Fruit fly (Drosophila melanogaster) whole organism, wandering third instar larva: ENCODE results near the gene Uros1.

Experiments
- Abd-B ChIP-seq: fragments of >200 bp; optimal IDR thresholded peaks from 2 replicates; lab custom pipeline; 2017; ENCODE audit warnings: missing biosample characterization, missing genetic modification characterization
- CG32264 ChIP-seq: fragments of 200-800 bp; sonication (Bioruptor generic); optimal IDR thresholded peaks from 2 replicates; lab custom pipeline; 2016; ENCODE audit warnings: missing biosample characterization, missing genetic modification characterization
- CG9705 ChIP-seq: fragments of 200-800 bp; sonication (Bioruptor generic); optimal IDR thresholded peaks from 2 replicates; lab custom pipeline; 2018; ENCODE audit warnings: missing biosample characterization, mild to moderate bottlenecking, missing genetic modification characterization
- CrebA ChIP-seq: fragments of 200-800 bp; sonication (Bioruptor generic); optimal IDR thresholded peaks from 2 replicates; lab custom pipeline; 2016; ENCODE audit warnings: missing biosample characterization, mild to moderate bottlenecking, missing genetic modification characterization, borderline replicate concordance
- Dfd ChIP-seq: fragments of >200 bp; optimal IDR thresholded peaks from 2 replicates; lab custom pipeline; 2017; ENCODE audit warnings: missing biosample characterization, missing genetic modification characterization
- Dif ChIP-seq: fragments of 200-275, 200-300 bp; sonication (Bioruptor generic); optimal IDR thresholded peaks from 2 replicates; lab custom pipeline; 2018; ENCODE audit warnings: missing biosample characterization, missing genetic modification characterization; ENCODE audit not compliant: partially characterized antibody
- GATAd ChIP-seq: sonication (Bioruptor generic); optimal IDR thresholded peaks from 2 replicates; lab custom pipeline; 2016; ENCODE audit warnings: missing biosample characterization, missing genetic modification characterization
- HLH106 ChIP-seq: fragments of 200-800 bp; optimal IDR thresholded peaks from 3 replicates; lab custom pipeline; 2019; ENCODE audit warnings: missing biosample characterization, mild to moderate bottlenecking, missing genetic modification characterization, moderate library complexity
- Hnf4 ChIP-seq: fragments of 200-800 bp; sonication (Bioruptor generic); optimal IDR thresholded peaks from 2 replicates; lab custom pipeline; 2016; ENCODE audit warnings: missing biosample characterization, mild to moderate bottlenecking, missing genetic modification characterization
- Hr78 ChIP-seq: fragments of >200 bp; optimal IDR thresholded peaks from 2 replicates; lab custom pipeline; 2017; ENCODE audit warnings: missing biosample characterization, missing genetic modification characterization
- Hr83 ChIP-seq: fragments of 200-300 bp; sonication (Bioruptor generic); optimal IDR thresholded peaks from 2 replicates; lab custom pipeline; 2016; ENCODE audit warnings: missing biosample characterization, mild to moderate bottlenecking, missing genetic modification characterization, moderate library complexity; ENCODE audit not compliant: poor library complexity, severe bottlenecking
- Jra ChIP-seq: sonication (Bioruptor generic); optimal IDR thresholded peaks from 2 replicates; lab custom pipeline; 2016; ENCODE audit warnings: missing biosample characterization, missing genetic modification characterization
- Mio ChIP-seq: sonication (Bioruptor generic); optimal IDR thresholded peaks from 2 replicates; lab custom pipeline; 2016; ENCODE audit warnings: missing biosample characterization, missing genetic modification characterization
- Myc ChIP-seq: fragments of >200 bp; optimal IDR thresholded peaks from 2 replicates; lab custom pipeline; 2017
- N ChIP-seq: fragments of >200 bp; optimal IDR thresholded peaks from 2 replicates; lab custom pipeline; 2018; ENCODE audit warnings: missing biosample characterization, missing external identifiers, missing genetic modification characterization
- OdsH ChIP-seq: fragments of 200-800 bp; sonication (Bioruptor generic); optimal IDR thresholded peaks from 2 replicates; lab custom pipeline; 2016; ENCODE audit warnings: missing biosample characterization, mild to moderate bottlenecking, missing genetic modification characterization
- Rel ChIP-seq, 2 experiments: fragments of 200-800 bp; sonication (Bioruptor generic) in 1 of 2; optimal IDR thresholded peaks; 2 replicates in 1 of 2; 3 replicates in 1 of 2; lab custom pipeline; 2016 to 2019; ENCODE audit warnings: mild to moderate bottlenecking in 2 of 2, missing biosample characterization in 2 of 2, missing genetic modification characterization in 2 of 2, moderate library complexity in 1 of 2
- Sp1 ChIP-seq: fragments of 200-800 bp; sonication (Bioruptor generic); optimal IDR thresholded peaks from 3 replicates; lab custom pipeline; 2019; ENCODE audit warnings: missing biosample characterization, mild to moderate bottlenecking, missing genetic modification characterization, moderate library complexity
- Vsx2 ChIP-seq: fragments of 200-300, 225-300 bp; sonication (Bioruptor generic); optimal IDR thresholded peaks from 2 replicates; lab custom pipeline; 2018; ENCODE audit warnings: missing biosample characterization, missing genetic modification characterization; ENCODE audit not compliant: partially characterized antibody
- br ChIP-seq: fragments of 200-800 bp; sonication (Bioruptor generic); optimal IDR thresholded peaks from 2 replicates; lab custom pipeline; 2016; ENCODE audit warnings: missing biosample characterization, missing genetic modification characterization
- brk ChIP-seq: fragments of 200-800 bp; sonication (Bioruptor generic); optimal IDR thresholded peaks from 2 replicates; lab custom pipeline; 2016; ENCODE audit warnings: missing biosample characterization, mild to moderate bottlenecking, missing genetic modification characterization
- dl ChIP-seq, 2 experiments: fragments of 175-275, 200-275 bp in 1 of 2; fragments of 200-275 bp in 1 of 2; sonication (Bioruptor generic); optimal IDR thresholded peaks; lab custom pipeline; 2018; ENCODE audit warnings: mild to moderate bottlenecking in 2 of 2, missing biosample characterization in 2 of 2, missing genetic modification characterization in 2 of 2, moderate library complexity in 2 of 2; ENCODE audit not compliant: partially characterized antibody in 2 of 2, insufficient read depth in 1 of 2
- dmrt93B ChIP-seq: fragments of 200-800 bp; sonication (Bioruptor generic); optimal IDR thresholded peaks from 2 replicates; lab custom pipeline; 2018; ENCODE audit warnings: missing biosample characterization, mild to moderate bottlenecking, missing genetic modification characterization
- dsf ChIP-seq: sonication (Bioruptor generic); optimal IDR thresholded peaks from 2 replicates; lab custom pipeline; 2016; ENCODE audit warnings: missing biosample characterization, missing genetic modification characterization, borderline replicate concordance
- ey ChIP-seq: fragments of 200-800 bp; sonication (Bioruptor generic); optimal IDR thresholded peaks from 2 replicates; lab custom pipeline; 2016; ENCODE audit warnings: missing biosample characterization, missing genetic modification characterization
- foxo ChIP-seq, 2 experiments: fragments of 200-800 bp; sonication (Bioruptor generic); optimal IDR thresholded peaks; 2 replicates in 1 of 2; 3 replicates in 1 of 2; lab custom pipeline; 2016 to 2017; ENCODE audit warnings: missing biosample characterization in 2 of 2, missing genetic modification characterization in 2 of 2
- fru ChIP-seq: fragments of 200-800 bp; sonication (Bioruptor generic); optimal IDR thresholded peaks from 3 replicates; lab custom pipeline; 2016; ENCODE audit warnings: missing biosample characterization, mild to moderate bottlenecking, missing genetic modification characterization
- h ChIP-seq: fragments of 200-800 bp; sonication (Bioruptor generic); optimal IDR thresholded peaks from 3 replicates; lab custom pipeline; 2016; ENCODE audit warnings: missing biosample characterization, mild to moderate bottlenecking, missing genetic modification characterization
- jim ChIP-seq: fragments of 175-275, 200-325 bp; sonication (Bioruptor generic); optimal IDR thresholded peaks from 2 replicates; lab custom pipeline; 2016; ENCODE audit warnings: missing biosample characterization, mild to moderate bottlenecking, missing genetic modification characterization
- lola ChIP-seq: fragments of >200 bp; optimal IDR thresholded peaks from 2 replicates; lab custom pipeline; 2017; ENCODE audit warnings: missing biosample characterization, missing genetic modification characterization
- pan ChIP-seq: fragments of >200 bp; optimal IDR thresholded peaks from 2 replicates; lab custom pipeline; 2017
- psq ChIP-seq: fragments of 200-800 bp; sonication (Bioruptor generic); optimal IDR thresholded peaks from 3 replicates; lab custom pipeline; 2017; ENCODE audit warnings: missing biosample characterization, mild to moderate bottlenecking, missing genetic modification characterization, moderate library complexity
- rgr ChIP-seq: fragments of 200-800 bp; sonication (Bioruptor generic); optimal IDR thresholded peaks from 3 replicates; lab custom pipeline; 2016; ENCODE audit warnings: missing biosample characterization, mild to moderate bottlenecking, missing genetic modification characterization
- sage ChIP-seq: fragments of 200-800 bp; sonication (Bioruptor generic); optimal IDR thresholded peaks from 2 replicates; lab custom pipeline; 2016; ENCODE audit warnings: missing biosample characterization, mild to moderate bottlenecking, missing genetic modification characterization
- sv ChIP-seq: fragments of 200-800 bp; sonication (Bioruptor generic); optimal IDR thresholded peaks from 3 replicates; lab custom pipeline; 2016; ENCODE audit warnings: missing biosample characterization, missing genetic modification characterization
- tai ChIP-seq: sonication (Bioruptor generic); optimal IDR thresholded peaks from 2 replicates; lab custom pipeline; 2016; ENCODE audit warnings: missing biosample characterization, missing genetic modification characterization
- woc ChIP-seq: sonication (Bioruptor generic); optimal IDR thresholded peaks from 2 replicates; lab custom pipeline; 2016; ENCODE audit warnings: missing biosample characterization, mild to moderate bottlenecking, missing genetic modification characterization

The Uros1 gene

dm6 chrX:8894315-8895017 is 5.6 kb downstream of the Uros1 start (continued):
- peak; percentile 11 for TF ChIP-seq CG9705 (GFP tag; lab: Kevin White, UChicago)
- TF ChIP-seq CrebA, result peak; percentile 31
- TF ChIP-seq br (GFP tag; lab: Kevin White, UChicago), result peak; percentile 83

dm6 chrX:8893378-8893912 is 6.6 kb downstream of the Uros1 start:
- no peak for TF ChIP-seq Rel (GFP tag; optimal IDR thresholded peaks at IDR 0.05; lab: Kevin White, UChicago)
- peak; percentile 13 for TF ChIP-seq Rel (tag; optimal IDR thresholded peaks at IDR 0.05; lab: Kevin White, UChicago)
- TF ChIP-seq Mio (GFP tag; lab: Kevin White, UChicago), result no peak

DNA sequence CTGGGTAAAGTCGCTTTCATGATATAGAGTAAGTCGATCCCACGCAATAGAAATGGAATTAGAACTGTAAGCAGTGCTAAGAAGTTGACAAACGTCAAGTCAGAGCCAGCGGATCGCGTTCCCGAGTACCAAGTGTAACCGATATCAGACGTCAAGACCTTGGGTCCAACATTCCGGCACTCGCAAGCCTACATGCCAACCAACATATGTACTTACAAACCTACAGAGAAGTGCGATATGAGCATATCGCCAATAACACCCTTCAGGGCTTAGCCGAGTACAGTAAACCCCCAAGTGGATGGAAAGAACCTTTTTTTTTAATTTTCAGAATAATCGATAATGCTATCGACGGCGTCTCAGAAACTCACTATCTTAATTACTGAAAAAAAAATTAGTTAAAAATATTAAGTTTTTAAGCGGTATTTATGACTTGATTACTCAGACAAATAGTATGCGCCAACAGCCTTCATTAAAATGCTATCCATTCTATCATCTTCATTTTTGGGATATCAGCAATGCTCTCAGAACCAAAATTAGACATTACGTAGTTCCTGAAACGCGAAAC is 7.5 kb downstream of the Uros1 start:
- TF ChIP-seq rgr (GFP tag; lab: Kevin White, UChicago) (peak; percentile 14), foxo (GFP tag; optimal IDR thresholded peaks at IDR 0.05; lab: Kevin White, UChicago) (peak in 1 of 2 experiments; percentile 9), fru (GFP tag; lab: Kevin White, UChicago) (peak; percentile 29), sv (GFP tag; lab: Kevin White, UChicago) (peak; percentile 13), woc (GFP tag; lab: Kevin White, UChicago) (no peak), ey (GFP tag; lab: Kevin White, UChicago) (no peak), lola (no peak), psq (GFP tag; lab: Kevin White, UChicago) (no peak), tai (GFP tag; lab: Kevin White, UChicago) (no peak), CG32264 (GFP tag; lab: Kevin White, UChicago) (no peak), dmrt93B (GFP tag; lab: Kevin White, UChicago) (no peak), h (GFP tag; lab: Kevin White, UChicago) (peak; percentile 28), Hnf4 (peak; percentile 30), dl (GFP tag; optimal IDR thresholded peaks at IDR 0.05; lab: Kevin White, UChicago; ENCODE audit: insufficient read depth in 1 of 2, partially characterized antibody in 2 of 2) (no peak), Dfd (GFP tag; lab: Kevin White, UChicago) (no peak)

- TF ChIP-seq Myc (no peak), foxo (GFP tag; optimal IDR thresholded peaks at IDR 0.05; lab: Kevin White, UChicago) (peak in 1 of 2 experiments; percentile 42), psq (GFP tag; lab: Kevin White, UChicago) (peak; percentile 62), Abd-B (no peak), fru (GFP tag; lab: Kevin White, UChicago) (peak; percentile 72), h (GFP tag; lab: Kevin White, UChicago) (peak; percentile 32), Dfd (GFP tag; lab: Kevin White, UChicago) (no peak), CG9705 (GFP tag; lab: Kevin White, UChicago) (no peak), Sp1 (GFP tag; lab: Kevin White, UChicago) (no peak), Hr78 (no peak), GATAd (GFP tag; lab: Kevin White, UChicago) (no peak), Hr83 (peak; percentile 18), jim (GFP tag; lab: Kevin White, UChicago) (peak; percentile 21), OdsH (GFP tag; lab: Kevin White, UChicago) (no peak), Jra (GFP tag; lab: Kevin White, UChicago) (peak; percentile 7), sv (GFP tag; lab: Kevin White, UChicago) (peak; percentile 58), HLH106 (tag; lab: Kevin White, UChicago) (peak; percentile 22), brk (no peak), ey (GFP tag; lab: Kevin White, UChicago) (peak; percentile 24), CrebA (peak; percentile 83), dmrt93B (GFP tag; lab: Kevin White, UChicago) (no peak), Dif (GFP tag; lab: Kevin White, UChicago) (peak; percentile 91), sage (GFP tag; lab: Kevin White, UChicago) (peak; percentile 58), Mio (GFP tag; lab: Kevin White, UChicago) (no peak), Vsx2 (GFP tag; lab: Kevin White, UChicago) (peak; percentile 46), woc (GFP tag; lab: Kevin White, UChicago) (peak; percentile 61), CG32264 (GFP tag; lab: Kevin White, UChicago) (no peak), N (GFP tag; lab: Kevin White, UChicago) (no peak), Hnf4 (no peak), pan (lab: Kevin White, UChicago) (no peak), lola (no peak), dsf (GFP tag; lab: Kevin White, UChicago) (no peak), Rel (GFP tag; optimal IDR thresholded peaks at IDR 0.05; lab: Kevin White, UChicago) (peak; percentile 50), Rel (tag; optimal IDR thresholded peaks at IDR 0.05; lab: Kevin White, UChicago) (peak; percentile 10), rgr (GFP tag; lab: Kevin White, UChicago) (peak; percentile 58), tai (GFP tag; lab: Kevin White, UChicago) (no peak)
Observed at dm6 chrX:8891565-8892276, 8.3 kb downstream of the Uros1 start.
